Fruit fly (Drosophila melanogaster): ENCODE data around the gene PGAP5.

Gene PGAP5

dm6 chr2L:8156682-8157081 is 42.0 kb upstream of the PGAP5 start (continued):
- TF ChIP-seq Antp (GFP tag; optimal IDR thresholded peaks at IDR 0.05) = peak; percentile 59
- no peak for TF ChIP-seq Lim3 (GFP tag; IDR thresholded peaks at IDR 0.05)
- TF ChIP-seq CG9797 (GFP tag; optimal IDR thresholded peaks at IDR 0.05) = peak; percentile 23
- TF ChIP-seq croc (GFP tag; conservative IDR thresholded peaks at IDR 0.05) = peak; percentile 41; the same call in 2 of the 3 replicates
- no peak for TF ChIP-seq usp (GFP tag; optimal IDR thresholded peaks at IDR 0.05)
- TF ChIP-seq CG8944 (GFP tag; optimal IDR thresholded peaks at IDR 0.05) = peak; percentile 66
- no peak; the same call in 1 of the 2 replicates for TF ChIP-seq ssp (GFP tag; IDR thresholded peaks at IDR 0.05)
- TF ChIP-seq CG4854 (GFP tag; optimal IDR thresholded peaks at IDR 0.05) = peak; percentile 71
- no peak for TF ChIP-seq Stat92E (GFP tag; optimal IDR thresholded peaks at IDR 0.05)
- peak; percentile 43 for TF ChIP-seq NC2β (GFP tag; optimal IDR thresholded peaks at IDR 0.05)
- TF ChIP-seq vfl (GFP tag; optimal IDR thresholded peaks at IDR 0.05) = peak; percentile 59
- TF ChIP-seq CG15601 (tag; optimal IDR thresholded peaks at IDR 0.05) = no peak
- TF ChIP-seq h (optimal IDR thresholded peaks at IDR 0.05) = no peak
- TF ChIP-seq chinmo (GFP tag; IDR thresholded peaks at IDR 0.05; ENCODE audit: partially characterized antibody) = no peak
- peak; percentile 79 for TF ChIP-seq CG13424 (tag; optimal IDR thresholded peaks at IDR 0.05)
- TF ChIP-seq CG43689 (GFP tag; IDR thresholded peaks at IDR 0.05) = no peak
- TF ChIP-seq CG7556 (GFP tag; optimal IDR thresholded peaks at IDR 0.05) = peak; percentile 61
- TF ChIP-seq odd (GFP tag; optimal IDR thresholded peaks at IDR 0.05) = peak; percentile 30
- peak; percentile 83 for TF ChIP-seq Taf1 (GFP tag; IDR thresholded peaks at IDR 0.05)
- TF ChIP-seq chn (GFP tag; optimal IDR thresholded peaks at IDR 0.05) = peak; percentile 77
- no peak for TF ChIP-seq CG2889 (GFP tag; IDR thresholded peaks at IDR 0.05)
- no peak for TF ChIP-seq toy (GFP tag; IDR thresholded peaks at IDR 0.05)
- TF ChIP-seq HLH54F (GFP tag; optimal IDR thresholded peaks at IDR 0.05) = peak; percentile 76
- peak; percentile 64 for TF ChIP-seq CG10979 (tag; optimal IDR thresholded peaks at IDR 0.05)
- no peak for TF ChIP-seq CG4707 (GFP tag; optimal IDR thresholded peaks at IDR 0.05)
- peak; percentile 42 for TF ChIP-seq Sry-δ (GFP tag; optimal IDR thresholded peaks at IDR 0.05)
- peak; percentile 69 for TF ChIP-seq CG17328 (GFP tag; IDR thresholded peaks at IDR 0.05)
- peak; percentile 64 for TF ChIP-seq Hr3 (GFP tag; optimal IDR thresholded peaks at IDR 0.05)
- peak; percentile 70 for TF ChIP-seq CG31441 (GFP tag; IDR thresholded peaks at IDR 0.05)
- peak; percentile 61 for TF ChIP-seq CG17829 (tag; optimal IDR thresholded peaks at IDR 0.05)
- TF ChIP-seq CG30431 (GFP tag; optimal IDR thresholded peaks at IDR 0.05) = peak; percentile 16
- no peak for TF ChIP-seq sima (GFP tag; optimal IDR thresholded peaks at IDR 0.05)
- no peak for TF ChIP-seq CG8359 (GFP tag; optimal IDR thresholded peaks at IDR 0.05; ENCODE audit: borderline replicate concordance)
- peak; percentile 89 for TF ChIP-seq lilli (GFP tag; optimal IDR thresholded peaks at IDR 0.05)
- peak; percentile 48 for TF ChIP-seq BtbVII (GFP tag; optimal IDR thresholded peaks at IDR 0.05)
- TF ChIP-seq CG6813 (GFP tag; optimal IDR thresholded peaks at IDR 0.05) = no peak
- peak; percentile 71 for TF ChIP-seq CG11504 (tag; optimal IDR thresholded peaks at IDR 0.05)
- peak; percentile 26 for TF ChIP-seq trh (GFP tag; optimal IDR thresholded peaks at IDR 0.05)
- peak; percentile 69 for TF ChIP-seq Side (GFP tag; optimal IDR thresholded peaks at IDR 0.05)
- TF ChIP-seq gce (GFP tag; IDR thresholded peaks at IDR 0.05) = no peak
- TF ChIP-seq ken (GFP tag; IDR thresholded peaks at IDR 0.05) = 0 out of 3 replicates have a peak, but pooled peaks have one; percentile 23
- peak; percentile 82 for TF ChIP-seq jumu (GFP tag; optimal IDR thresholded peaks at IDR 0.05)
- peak; percentile 61 for TF ChIP-seq CG18262 (tag; optimal IDR thresholded peaks at IDR 0.05)
- peak; percentile 25 for TF ChIP-seq CG3065 (GFP tag; optimal IDR thresholded peaks at IDR 0.05)
- no peak for TF ChIP-seq pan (optimal IDR thresholded peaks at IDR 0.05)
- peak in 1 of 2 experiments; percentile 64 for TF ChIP-seq pan (GFP tag; optimal IDR thresholded peaks at IDR 0.05 in 1 of 2, IDR thresholded peaks at IDR 0.05 in 1 of 2)
- TF ChIP-seq CG3838 (GFP tag; optimal IDR thresholded peaks at IDR 0.05) = no peak
- TF ChIP-seq HLH4C (GFP tag; IDR thresholded peaks at IDR 0.05; ENCODE audit: partially characterized antibody) = peak; percentile 27; the same call in 1 of the 3 replicates
- peak; percentile 58 for TF ChIP-seq CG14667 (GFP tag; IDR thresholded peaks at IDR 0.05)
- TF ChIP-seq oc (tag; optimal IDR thresholded peaks at IDR 0.05) = no peak
- TF ChIP-seq seq (GFP tag; IDR thresholded peaks at IDR 0.05) = 0 out of 2 replicates have a peak, but pooled peaks have one; percentile 34
- TF ChIP-seq CG7963 (GFP tag; IDR thresholded peaks at IDR 0.05; ENCODE audit: partially characterized antibody) = no peak
